ENCODE assay signal across 2 fruit fly cellular contexts in the genomic region with DNA sequence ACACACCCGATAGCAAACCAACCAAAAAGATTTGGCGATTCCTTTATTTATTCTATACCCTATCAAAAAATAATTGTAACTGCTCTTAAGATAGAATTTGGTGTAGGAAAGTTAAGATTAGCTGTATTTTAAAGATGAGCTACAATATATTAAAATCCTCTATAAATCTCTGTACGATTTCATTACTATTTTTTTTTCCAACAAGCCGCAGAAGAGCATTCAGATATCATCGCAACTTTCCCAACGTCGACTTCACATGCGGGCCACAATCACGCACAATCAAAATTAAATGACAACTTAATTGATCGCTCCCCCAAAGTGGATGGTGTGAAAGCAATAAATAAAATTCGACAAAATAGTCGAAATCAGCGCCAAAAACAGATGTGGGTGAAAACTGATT.
TF ChIP-seq lines count a peak whose summit lies in the region.

No protein-coding gene starts in this region.

TF ChIP-seq in whole organism, embryonic, 481 proteins besides CTCF, POLR2A, EP300 and RAD21 (continued from another document and continues in another):
- TF ChIP-seq lola (GFP tag; optimal IDR thresholded peaks at IDR 0.05; lab: Kevin White, UChicago) (no peak), H2.0 (GFP tag; IDR thresholded peaks at IDR 0.05; lab: Robert Waterston, UW) (no peak), Nf-YC (tag; optimal IDR thresholded peaks at IDR 0.05; lab: Kevin White, UChicago) (no peak), Atf6 (GFP tag; IDR thresholded peaks at IDR 0.05; lab: Robert Waterston, UW) (no peak), CG2129 (GFP tag; IDR thresholded peaks at IDR 0.05; lab: Robert Waterston, UW; ENCODE audit: partially characterized antibody) (no peak), CG8089 (GFP tag; optimal IDR thresholded peaks at IDR 0.05; lab: Kevin White, UChicago) (no peak), CG11456 (GFP tag; IDR thresholded peaks at IDR 0.05; lab: Robert Waterston, UW) (no peak), CG10321 (GFP tag; IDR thresholded peaks at IDR 0.05; lab: Robert Waterston, UW) (no peak), CG12659 (GFP tag; optimal IDR thresholded peaks at IDR 0.05; lab: Kevin White, UChicago) (no peak), H15 (GFP tag; IDR thresholded peaks at IDR 0.05; lab: Robert Waterston, UW) (0 out of 3 replicates have a peak, but pooled peaks have one; percentile 43), eve (GFP tag; optimal IDR thresholded peaks at IDR 0.05; lab: Kevin White, UChicago) (peak in 1 of 2 experiments; percentile 64), Tbp (GFP tag; optimal IDR thresholded peaks at IDR 0.05; lab: Kevin White, UChicago) (no peak), seq (GFP tag; IDR thresholded peaks at IDR 0.05; lab: Robert Waterston, UW) (no peak), abd-A (tag; optimal IDR thresholded peaks at IDR 0.05; lab: Kevin White, UChicago) (no peak), Opbp (GFP tag; IDR thresholded peaks at IDR 0.05; lab: Robert Waterston, UW; ENCODE audit: partially characterized antibody) (no peak), ftz-f1 (GFP tag; optimal IDR thresholded peaks at IDR 0.05; lab: Kevin White, UChicago) (no peak), CG7357 (GFP tag; IDR thresholded peaks at IDR 0.05; lab: Robert Waterston, UW) (no peak; the same call in 2 of the 3 replicates), CG32767 (GFP tag; IDR thresholded peaks at IDR 0.05; lab: Robert Waterston, UW) (0 out of 2 replicates have a peak, but pooled peaks have one; percentile 31), sob (GFP tag; IDR thresholded peaks at IDR 0.05; lab: Robert Waterston, UW) (peak; percentile 35), CG9215 (GFP tag; IDR thresholded peaks at IDR 0.05; lab: Robert Waterston, UW) (no peak), Lhr (GFP tag; optimal IDR thresholded peaks at IDR 0.05; lab: Kevin White, UChicago) (no peak), CG34422 (GFP tag; IDR thresholded peaks at IDR 0.05; lab: Robert Waterston, UW) (no peak), Trl (optimal IDR thresholded peaks at IDR 0.05; lab: Kevin White, UChicago) (no peak), Trl (GFP tag; optimal IDR thresholded peaks at IDR 0.05; lab: Kevin White, UChicago) (no peak), gcm (GFP tag; optimal IDR thresholded peaks at IDR 0.05; lab: Kevin White, UChicago) (peak; percentile 79), usp (GFP tag; optimal IDR thresholded peaks at IDR 0.05; lab: Kevin White, UChicago) (no peak), BtbVII (GFP tag; optimal IDR thresholded peaks at IDR 0.05; lab: Kevin White, UChicago) (no peak), her (GFP tag; optimal IDR thresholded peaks at IDR 0.05; lab: Kevin White, UChicago) (no peak), ase (GFP tag; IDR thresholded peaks at IDR 0.05; lab: Robert Waterston, UW) (0 out of 3 replicates have a peak, but pooled peaks have one; percentile 33), Lim3 (GFP tag; IDR thresholded peaks at IDR 0.05; lab: Robert Waterston, UW) (no peak), bigmax (GFP tag; optimal IDR thresholded peaks at IDR 0.05; lab: Kevin White, UChicago) (no peak), dan (GFP tag; IDR thresholded peaks at IDR 0.05; lab: Robert Waterston, UW) (no peak), HLH3B (GFP tag; IDR thresholded peaks at IDR 0.05; lab: Robert Waterston, UW) (peak; percentile 42; the same call in 1 of the 2 replicates), CG4730 (GFP tag; IDR thresholded peaks at IDR 0.05; lab: Robert Waterston, UW) (peak; percentile 33; the same call in 1 of the 2 replicates), CG33557 (GFP tag; optimal IDR thresholded peaks at IDR 0.05; lab: Kevin White, UChicago) (no peak), z (GFP tag; IDR thresholded peaks at IDR 0.05; lab: Robert Waterston, UW) (no peak), CG15011 (GFP tag; optimal IDR thresholded peaks at IDR 0.05; lab: Kevin White, UChicago) (peak; percentile 9), CG17328 (GFP tag; IDR thresholded peaks at IDR 0.05; lab: Robert Waterston, UW) (peak; percentile 48), ken (GFP tag; IDR thresholded peaks at IDR 0.05; lab: Robert Waterston, UW) (peak; percentile 58; the same call in 2 of the 3 replicates), CG4282 (GFP tag; optimal IDR thresholded peaks at IDR 0.05; lab: Kevin White, UChicago) (no peak), CG34376 (GFP tag; optimal IDR thresholded peaks at IDR 0.05; lab: Kevin White, UChicago) (no peak), CG6272 (GFP tag; IDR thresholded peaks at IDR 0.05; lab: Robert Waterston, UW) (no peak), Drgx (GFP tag; IDR thresholded peaks at IDR 0.05; lab: Robert Waterston, UW) (0 out of 2 replicates have a peak, but pooled peaks have one; percentile 19), CG12155 (GFP tag; optimal IDR thresholded peaks at IDR 0.05; lab: Kevin White, UChicago) (peak; percentile 19), sima (GFP tag; optimal IDR thresholded peaks at IDR 0.05; lab: Kevin White, UChicago) (no peak), gcm2 (GFP tag; optimal IDR thresholded peaks at IDR 0.05; lab: Kevin White, UChicago) (no peak), Fer1 (GFP tag; optimal IDR thresholded peaks at IDR 0.05; lab: Kevin White, UChicago) (peak; percentile 31), sug (tag; optimal IDR thresholded peaks at IDR 0.05; lab: Kevin White, UChicago) (no peak), sr (GFP tag; IDR thresholded peaks at IDR 0.05; lab: Robert Waterston, UW) (no peak), ewg (GFP tag; optimal IDR thresholded peaks at IDR 0.05; lab: Kevin White, UChicago) (no peak), pita (GFP tag; optimal IDR thresholded peaks at IDR 0.05; lab: Kevin White, UChicago) (no peak), mld (GFP tag; IDR thresholded peaks at IDR 0.05; lab: Robert Waterston, UW; ENCODE audit: partially characterized antibody) (no peak), pan (optimal IDR thresholded peaks at IDR 0.05; lab: Kevin White, UChicago) (no peak), pan (GFP tag; optimal IDR thresholded peaks at IDR 0.05 in 1 of 2, IDR thresholded peaks at IDR 0.05 in 1 of 2) (peak in 1 of 2 experiments; percentile 52), CG3847 (GFP tag; IDR thresholded peaks at IDR 0.05; lab: Robert Waterston, UW) (no peak), CG4707 (GFP tag; optimal IDR thresholded peaks at IDR 0.05; lab: Kevin White, UChicago) (no peak), ap (GFP tag; IDR thresholded peaks at IDR 0.05; lab: Robert Waterston, UW) (no peak), CG9437 (GFP tag; optimal IDR thresholded peaks at IDR 0.05; lab: Kevin White, UChicago) (peak; percentile 18), CG12769 (tag; optimal IDR thresholded peaks at IDR 0.05; lab: Kevin White, UChicago) (peak; percentile 41), CG10543 (GFP tag; optimal IDR thresholded peaks at IDR 0.05; lab: Kevin White, UChicago) (no peak), croc (GFP tag; conservative IDR thresholded peaks at IDR 0.05; lab: Robert Waterston, UW) (no peak), CG11560 (tag; IDR thresholded peaks at IDR 0.05; lab: Robert Waterston, UW) (no peak), ato (GFP tag; IDR thresholded peaks at IDR 0.05; lab: Robert Waterston, UW; ENCODE audit: partially characterized antibody) (no peak), run (tag; optimal IDR thresholded peaks at IDR 0.05; lab: Kevin White, UChicago) (no peak)

TF ChIP-seq in whole organism, prepupa, 60 proteins besides CTCF, POLR2A, EP300 and RAD21 (continued from another document):
- TF ChIP-seq Hr4 (GFP tag; optimal IDR thresholded peaks at IDR 0.05; lab: Kevin White, UChicago), result peak; percentile 65
- no peak for TF ChIP-seq CG10669 (GFP tag; optimal IDR thresholded peaks at IDR 0.05; lab: Kevin White, UChicago)
- TF ChIP-seq Hr39 (GFP tag; optimal IDR thresholded peaks at IDR 0.05; lab: Kevin White, UChicago), result peak; percentile 34
- no peak for TF ChIP-seq svp (GFP tag; lab: Kevin White, UChicago)
- TF ChIP-seq CG3032 (tag; optimal IDR thresholded peaks at IDR 0.05; lab: Kevin White, UChicago), result no peak
- no peak for TF ChIP-seq net (GFP tag; optimal IDR thresholded peaks at IDR 0.05; lab: Kevin White, UChicago)
- peak; percentile 65 for TF ChIP-seq CG32006 (GFP tag; optimal IDR thresholded peaks at IDR 0.05; lab: Kevin White, UChicago)
- no peak for TF ChIP-seq CG6163 (GFP tag; IDR thresholded peaks at IDR 0.05; lab: Robert Waterston, UW)
- peak; percentile 41 for TF ChIP-seq esn (GFP tag; optimal IDR thresholded peaks at IDR 0.05; lab: Kevin White, UChicago)
- TF ChIP-seq CG4318 (GFP tag; optimal IDR thresholded peaks at IDR 0.05; lab: Kevin White, UChicago), result peak; percentile 27
- TF ChIP-seq acj6 (GFP tag; optimal IDR thresholded peaks at IDR 0.05; lab: Kevin White, UChicago), result no peak
- TF ChIP-seq topi (GFP tag; optimal IDR thresholded peaks at IDR 0.05; lab: Kevin White, UChicago), result peak; percentile 38
- no peak for TF ChIP-seq salr (GFP tag; optimal IDR thresholded peaks at IDR 0.05; lab: Kevin White, UChicago)
- TF ChIP-seq CG1621 (tag; optimal IDR thresholded peaks at IDR 0.05; lab: Kevin White, UChicago), result no peak
- TF ChIP-seq Eip75B (GFP tag; optimal IDR thresholded peaks at IDR 0.05; lab: Kevin White, UChicago), result no peak
- TF ChIP-seq OdsH (GFP tag; optimal IDR thresholded peaks at IDR 0.05; lab: Kevin White, UChicago), result peak; percentile 9
- no peak for TF ChIP-seq Hr38 (GFP tag; optimal IDR thresholded peaks at IDR 0.05; lab: Kevin White, UChicago)
- TF ChIP-seq CG7368 (GFP tag; optimal IDR thresholded peaks at IDR 0.05; lab: Kevin White, UChicago), result no peak
- peak; percentile 64 for TF ChIP-seq CG15336 (GFP tag; IDR thresholded peaks at IDR 0.05; lab: Robert Waterston, UW)
- TF ChIP-seq Met (GFP tag; optimal IDR thresholded peaks at IDR 0.05; lab: Kevin White, UChicago), result peak; percentile 37
- TF ChIP-seq Smox (GFP tag; optimal IDR thresholded peaks at IDR 0.05; lab: Kevin White, UChicago), result peak; percentile 31
- no peak for TF ChIP-seq fkh (GFP tag; optimal IDR thresholded peaks at IDR 0.05; lab: Kevin White, UChicago)
- TF ChIP-seq lz (GFP tag; optimal IDR thresholded peaks at IDR 0.05; lab: Kevin White, UChicago), result peak; percentile 33
- TF ChIP-seq CG6792 (GFP tag; optimal IDR thresholded peaks at IDR 0.05; lab: Kevin White, UChicago), result no peak
- TF ChIP-seq CG31627 (GFP tag; optimal IDR thresholded peaks at IDR 0.05; lab: Kevin White, UChicago), result peak; percentile 40
- TF ChIP-seq CG6276 (GFP tag; optimal IDR thresholded peaks at IDR 0.05; lab: Kevin White, UChicago), result peak; percentile 8
- TF ChIP-seq CG8632 (GFP tag; optimal IDR thresholded peaks at IDR 0.05; lab: Kevin White, UChicago), result no peak
- no peak for TF ChIP-seq Eip93F (GFP tag; optimal IDR thresholded peaks at IDR 0.05; lab: Kevin White, UChicago)
- TF ChIP-seq CG34406 (GFP tag; optimal IDR thresholded peaks at IDR 0.05; lab: Kevin White, UChicago), result no peak
- no peak for TF ChIP-seq CG6808 (GFP tag; optimal IDR thresholded peaks at IDR 0.05; lab: Kevin White, UChicago)
- no peak for TF ChIP-seq CG8319 (GFP tag; optimal IDR thresholded peaks at IDR 0.05; lab: Kevin White, UChicago)
- TF ChIP-seq CG9139 (GFP tag; optimal IDR thresholded peaks at IDR 0.05; lab: Kevin White, UChicago), result no peak
- no peak for TF ChIP-seq Ets96B (tag; optimal IDR thresholded peaks at IDR 0.05; lab: Kevin White, UChicago)
- no peak for TF ChIP-seq CG11902 (GFP tag; optimal IDR thresholded peaks at IDR 0.05; lab: Kevin White, UChicago)
- TF ChIP-seq CG6854 (GFP tag; optimal IDR thresholded peaks at IDR 0.05; lab: Kevin White, UChicago), result no peak
- TF ChIP-seq CG8119 (GFP tag; IDR thresholded peaks at IDR 0.05; lab: Robert Waterston, UW), result peak; percentile 47; the same call in 2 of the 3 replicates
- no peak for TF ChIP-seq CG11762 (GFP tag; optimal IDR thresholded peaks at IDR 0.05; lab: Kevin White, UChicago; ENCODE audit: insufficient read depth)
